Fruit fly (Drosophila melanogaster) whole organism: Measurements from ENCODE around the gene Chro.

Source experiments
- Dll ChIP-seq: fragments of >200 bp; optimal IDR thresholded peaks from 2 replicates; lab custom pipeline; 2017
- EcR ChIP-seq, 2 experiments: fragments of >200 bp; optimal IDR thresholded peaks; 2 replicates each; lab custom pipeline; 2017; ENCODE audit warnings: missing biosample characterization in 2 of 2, missing genetic modification characterization in 2 of 2, missing genetic modification reagents in 2 of 2
- pan ChIP-seq: fragments of >200 bp; optimal IDR thresholded peaks from 2 replicates; lab custom pipeline; 2017

- no peak for TF ChIP-seq pan (lab: Kevin White, UChicago)
- no peak for TF ChIP-seq EcR (GFP tag; optimal IDR thresholded peaks at IDR 0.05; lab: Kevin White, UChicago)
- TF ChIP-seq Dll (lab: Kevin White, UChicago), result no peak
Observed at dm6 chr3L:22860487-22860886, 18.3 kb downstream of the Chro start, which contains the start of gene CG13239.
